Fruit fly (Drosophila melanogaster): Measurements from ENCODE around the gene Trissin.
A peak's percentile ranks its signal among the peaks of the same experiment; 100 is the strongest.

Trissin gene

DNA sequence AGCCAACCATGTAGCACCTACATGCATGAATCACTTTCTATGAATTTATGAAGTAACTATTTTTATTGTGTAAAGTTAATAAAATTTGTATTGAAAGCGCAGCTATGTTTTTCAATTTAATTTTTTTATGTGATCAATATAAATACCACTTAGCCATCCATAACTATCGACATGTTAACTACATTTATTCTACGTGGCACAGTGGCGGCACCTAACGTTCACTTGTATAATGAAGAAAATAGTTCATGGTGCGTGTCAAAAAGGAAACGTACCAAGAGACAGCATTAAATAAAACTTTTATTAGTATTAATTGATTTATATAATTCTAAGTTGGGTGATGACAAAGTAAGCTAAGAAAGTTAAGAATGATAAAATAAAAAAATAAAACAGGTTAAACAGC is 8.0 kb upstream of the Trissin start:
- no peak for TF ChIP-seq CG31365 (tag; optimal IDR thresholded peaks at IDR 0.05)
- TF ChIP-seq tgo (GFP tag; IDR thresholded peaks at IDR 0.05), result no peak
- no peak for TF ChIP-seq ttk (GFP tag; IDR thresholded peaks at IDR 0.05)
- no peak for TF ChIP-seq NC2β (GFP tag; optimal IDR thresholded peaks at IDR 0.05)
- peak; percentile 42; the same call in 1 of the 3 replicates for TF ChIP-seq CG6791 (GFP tag; IDR thresholded peaks at IDR 0.05; ENCODE audit: partially characterized antibody)
- TF ChIP-seq HmgZ (tag; optimal IDR thresholded peaks at IDR 0.05), result peak; percentile 2
- peak; percentile 69 for TF ChIP-seq Bgb (GFP tag; IDR thresholded peaks at IDR 0.05; ENCODE audit: partially characterized antibody)
- peak; percentile 12 for TF ChIP-seq Hsf (GFP tag; optimal IDR thresholded peaks at IDR 0.05)
- TF ChIP-seq Hr3 (GFP tag; optimal IDR thresholded peaks at IDR 0.05), result peak; percentile 22
- TF ChIP-seq Xbp1 (GFP tag; optimal IDR thresholded peaks at IDR 0.05), result peak; percentile 16
- peak; percentile 32 for TF ChIP-seq Abd-B (GFP tag; optimal IDR thresholded peaks at IDR 0.05)
- peak; percentile 80 for TF ChIP-seq Med (GFP tag)
- no peak for TF ChIP-seq fd64A (GFP tag; optimal IDR thresholded peaks at IDR 0.05)
- peak; percentile 18 for TF ChIP-seq az2 (GFP tag; optimal IDR thresholded peaks at IDR 0.05)
- TF ChIP-seq Atf-2 (GFP tag; optimal IDR thresholded peaks at IDR 0.05), result no peak
- TF ChIP-seq CG14965 (GFP tag; optimal IDR thresholded peaks at IDR 0.05; ENCODE audit: borderline replicate concordance), result no peak
- peak; percentile 91 for TF ChIP-seq Dip2 (GFP tag; IDR thresholded peaks at IDR 0.05)
- peak; percentile 95 for TF ChIP-seq CTCF (GFP tag; optimal IDR thresholded peaks at IDR 0.05)
- no peak for TF ChIP-seq Ssrp (tag; optimal IDR thresholded peaks at IDR 0.05)
- TF ChIP-seq stwl (tag; optimal IDR thresholded peaks at IDR 0.05), result peak; percentile 74
- TF ChIP-seq phol (tag; optimal IDR thresholded peaks at IDR 0.05), result peak; percentile 7
- peak; percentile 16 for TF ChIP-seq zen (tag; optimal IDR thresholded peaks at IDR 0.05)
- peak; percentile 11 for TF ChIP-seq pita (GFP tag; optimal IDR thresholded peaks at IDR 0.05)
- TF ChIP-seq CoRest (tag; optimal IDR thresholded peaks at IDR 0.05), result peak; percentile 16
- TF ChIP-seq bbx (GFP tag; IDR thresholded peaks at IDR 0.05; ENCODE audit: partially characterized antibody), result 0 out of 2 replicates have a peak, but pooled peaks have one; percentile 15
- TF ChIP-seq CG16813 (GFP tag; IDR thresholded peaks at IDR 0.05; ENCODE audit: partially characterized antibody), result peak; percentile 46; the same call in 1 of the 3 replicates
- TF ChIP-seq nmo (GFP tag; optimal IDR thresholded peaks at IDR 0.05), result peak; percentile 9
- TF ChIP-seq CG14710 (tag; optimal IDR thresholded peaks at IDR 0.05), result peak; percentile 11
- no peak for TF ChIP-seq CkIIα-i1 (GFP tag; IDR thresholded peaks at IDR 0.05)
- TF ChIP-seq CG2199 (GFP tag; IDR thresholded peaks at IDR 0.05), result peak; percentile 90
- TF ChIP-seq knrl (GFP tag; IDR thresholded peaks at IDR 0.05; ENCODE audit: partially characterized antibody), result peak; percentile 51; the same call in 2 of the 3 replicates
- no peak for TF ChIP-seq Oaz (GFP tag; IDR thresholded peaks at IDR 0.05)
- peak; percentile 45; the same call in 1 of the 3 replicates for TF ChIP-seq ci (GFP tag; IDR thresholded peaks at IDR 0.05)
- peak; percentile 13 for TF ChIP-seq NfI (GFP tag; optimal IDR thresholded peaks at IDR 0.05)
- peak; percentile 3 for TF ChIP-seq Ets97D (GFP tag; optimal IDR thresholded peaks at IDR 0.05)
- TF ChIP-seq inv (GFP tag; IDR thresholded peaks at IDR 0.05; ENCODE audit: partially characterized antibody), result 0 out of 2 replicates have a peak, but pooled peaks have one; percentile 7
- TF ChIP-seq amos (GFP tag; IDR thresholded peaks at IDR 0.05; ENCODE audit: partially characterized antibody), result peak; percentile 64; the same call in 1 of the 2 replicates
- TF ChIP-seq CG15696 (tag; optimal IDR thresholded peaks at IDR 0.05), result peak; percentile 0
- peak; percentile 36; the same call in 1 of the 3 replicates for TF ChIP-seq Opbp (GFP tag; IDR thresholded peaks at IDR 0.05; ENCODE audit: partially characterized antibody)

DNA sequence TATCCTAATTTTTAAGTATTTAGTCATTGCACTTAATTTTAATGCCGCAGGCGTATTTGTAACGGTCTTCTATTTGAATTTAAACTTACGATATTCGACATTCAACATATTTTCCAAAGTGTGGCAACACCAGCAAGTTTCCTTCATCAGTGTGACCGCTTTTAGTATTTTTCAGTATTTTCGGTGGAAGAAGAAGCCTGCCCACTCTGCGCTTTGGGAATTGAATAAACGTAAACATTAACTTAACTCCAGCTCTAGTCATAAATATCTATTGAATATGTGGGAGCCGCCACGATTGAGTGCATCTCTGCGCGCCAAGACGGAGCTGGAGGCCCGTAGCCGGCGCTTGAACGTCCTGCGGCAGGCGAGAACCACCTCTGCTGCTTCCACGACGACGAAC is 670 bp upstream of the Trissin start, which contains the start of gene obe:
Gene obe (plus strand): TSS at position 185 of the 400 bp plus-strand sequence.
- TF ChIP-seq CHES-1-like (GFP tag; optimal IDR thresholded peaks at IDR 0.05), result peak; percentile 18
- no peak for TF ChIP-seq Ets65A (GFP tag)
- peak; percentile 33 for TF ChIP-seq CG15514 (GFP tag; optimal IDR thresholded peaks at IDR 0.05)
- peak; percentile 52 for TF ChIP-seq HmgZ (tag; optimal IDR thresholded peaks at IDR 0.05)
- peak; percentile 79 for TF ChIP-seq Med (GFP tag)
- peak; percentile 90 for TF ChIP-seq Lhr (GFP tag; optimal IDR thresholded peaks at IDR 0.05)
- no peak for TF ChIP-seq Hr39 (optimal IDR thresholded peaks at IDR 0.05)
- TF ChIP-seq ato (GFP tag; IDR thresholded peaks at IDR 0.05; ENCODE audit: partially characterized antibody), result peak; percentile 46; the same call in 1 of the 2 replicates
- peak; percentile 81 for TF ChIP-seq stwl (tag; optimal IDR thresholded peaks at IDR 0.05)
- TF ChIP-seq CoRest (tag; optimal IDR thresholded peaks at IDR 0.05), result peak; percentile 1
- peak; percentile 37 for TF ChIP-seq CG9437 (GFP tag; optimal IDR thresholded peaks at IDR 0.05)
- TF ChIP-seq CG3847 (GFP tag; IDR thresholded peaks at IDR 0.05), result peak; percentile 50; the same call in 1 of the 2 replicates
- peak; percentile 10; the same call in 1 of the 3 replicates for TF ChIP-seq CG6791 (GFP tag; IDR thresholded peaks at IDR 0.05; ENCODE audit: partially characterized antibody)
- TF ChIP-seq CG17186 (GFP tag; optimal IDR thresholded peaks at IDR 0.05), result peak; percentile 61
- TF ChIP-seq phol (tag; optimal IDR thresholded peaks at IDR 0.05), result peak; percentile 13
- TF ChIP-seq CG1529 (GFP tag; optimal IDR thresholded peaks at IDR 0.05), result no peak
- TF ChIP-seq Myb (GFP tag; optimal IDR thresholded peaks at IDR 0.05), result peak; percentile 99
